Fruit fly (Drosophila melanogaster): ENCODE data around the gene MICAL-like.

The MICAL-like gene

DNA sequence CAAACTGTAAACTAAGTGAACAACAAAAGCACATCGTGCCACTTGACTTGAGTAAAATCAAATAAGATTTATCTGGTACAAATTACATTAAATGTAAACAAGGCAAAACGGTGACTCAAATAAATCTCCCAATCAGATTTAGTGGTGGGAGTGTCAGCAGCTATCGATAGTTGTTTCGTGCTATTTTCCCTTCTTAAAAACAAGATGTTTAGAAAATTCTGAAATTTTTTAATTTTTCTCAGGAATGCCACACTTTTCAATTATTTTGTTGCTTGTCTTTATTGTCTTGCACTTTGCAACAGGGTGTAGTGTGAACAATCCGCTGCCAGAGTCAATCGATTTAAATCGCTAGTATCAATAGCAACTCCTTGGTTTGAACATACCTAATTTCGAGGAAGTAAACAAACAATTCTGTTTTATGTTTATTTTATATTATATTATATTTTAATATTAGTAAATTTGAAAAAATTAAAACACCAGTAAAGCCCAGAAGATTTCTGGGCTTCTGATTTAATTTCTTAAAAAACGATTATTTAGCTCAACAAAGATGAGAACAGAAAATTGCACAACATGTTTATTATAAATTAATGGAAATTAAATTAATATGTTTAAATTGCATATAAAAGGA is at the start of gene MICAL-like:
Gene MICAL-like, minus strand, starts transcription at position 138 of the 628 bp plus-strand sequence.
- TF ChIP-seq h (optimal IDR thresholded peaks at IDR 0.05) (no peak), ttk (optimal IDR thresholded peaks at IDR 0.05) (no peak), psq (optimal IDR thresholded peaks at IDR 0.05) (no peak), insv (optimal IDR thresholded peaks at IDR 0.05) (no peak), Myc (optimal IDR thresholded peaks at IDR 0.05) (no peak), Sin3A (optimal IDR thresholded peaks at IDR 0.05) (no peak)

DNA sequence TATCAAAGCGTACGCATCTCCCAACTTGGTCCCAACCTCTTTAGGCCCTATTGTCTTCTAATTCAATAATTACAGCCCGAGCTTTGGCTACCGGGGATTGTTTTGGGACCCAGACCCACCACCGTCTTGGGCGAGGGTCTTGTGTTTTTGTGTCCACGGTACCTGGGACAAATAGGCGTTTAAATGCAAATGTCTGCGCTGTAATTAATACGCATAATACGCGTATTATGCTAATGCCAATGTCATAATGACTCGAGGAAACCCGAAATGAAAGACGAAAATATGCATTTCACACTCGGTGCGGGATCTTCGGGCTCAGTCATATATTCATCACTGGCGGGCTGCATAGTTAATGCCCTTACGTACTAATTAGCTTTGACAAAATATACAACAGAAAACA is 49.2 kb upstream of the MICAL-like start:
- TF ChIP-seq ttk (optimal IDR thresholded peaks at IDR 0.05) (no peak), Sin3A (optimal IDR thresholded peaks at IDR 0.05) (no peak), insv (optimal IDR thresholded peaks at IDR 0.05) (no peak), psq (optimal IDR thresholded peaks at IDR 0.05) (no peak), Myc (optimal IDR thresholded peaks at IDR 0.05) (no peak), h (optimal IDR thresholded peaks at IDR 0.05) (no peak)

DNA sequence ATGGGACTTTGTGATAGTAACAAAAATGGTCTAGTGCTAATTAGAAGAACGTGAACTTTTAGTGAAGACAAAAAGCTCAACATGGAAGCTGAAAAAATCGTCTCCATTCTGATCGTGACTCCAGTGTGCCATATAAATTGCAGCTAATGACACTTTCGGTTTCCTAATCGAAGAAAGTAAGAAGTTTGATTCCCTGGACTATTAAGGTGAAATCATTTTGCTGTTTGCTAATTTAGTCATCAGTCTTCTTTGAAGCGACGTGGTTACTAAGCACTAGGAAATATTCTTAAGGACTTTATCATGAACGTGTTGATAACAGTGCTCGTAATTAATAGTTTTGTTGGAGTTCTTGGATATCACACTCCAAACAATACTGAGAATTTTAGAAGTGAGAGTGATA is 47.6 kb upstream of the MICAL-like start, which contains the start of gene CG34429:
Gene CG34429, plus strand, starts transcription at position 301 of the 400 bp plus-strand sequence.
- TF ChIP-seq insv (optimal IDR thresholded peaks at IDR 0.05) (no peak), h (optimal IDR thresholded peaks at IDR 0.05) (no peak), Myc (optimal IDR thresholded peaks at IDR 0.05) (no peak), ttk (optimal IDR thresholded peaks at IDR 0.05) (no peak), Sin3A (optimal IDR thresholded peaks at IDR 0.05) (no peak), psq (optimal IDR thresholded peaks at IDR 0.05) (no peak)

DNA sequence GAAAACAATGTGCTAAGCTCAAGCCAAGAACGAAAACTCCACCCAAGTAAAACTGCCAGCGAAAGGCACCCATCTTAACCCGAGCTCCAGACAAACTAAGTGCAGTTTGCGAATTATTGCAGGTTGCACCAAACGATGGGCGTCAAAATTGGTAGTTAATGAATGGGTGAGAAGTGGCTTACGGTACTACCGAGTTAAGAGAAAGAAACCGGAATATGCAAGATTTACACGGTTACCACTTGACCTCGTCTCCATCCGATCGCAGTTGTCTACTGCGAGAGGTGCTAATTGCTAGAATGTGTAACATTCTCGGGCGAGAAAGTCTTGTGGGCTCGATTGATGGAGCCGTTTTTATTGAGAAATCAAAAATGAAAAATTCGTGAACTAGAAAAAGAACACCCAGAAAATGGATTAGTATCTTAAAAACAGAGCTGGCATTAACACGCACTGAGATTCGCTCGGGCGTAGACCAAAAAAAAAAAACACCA is 46.2 kb upstream of the MICAL-like start, which contains the start of the genes CG14115 and CG34428:
Gene CG14115, minus strand, starts transcription at position 101 of the 488 bp plus-strand sequence.
Gene CG34428, plus strand, starts transcription at position 438 of the 488 bp plus-strand sequence.
- TF ChIP-seq h (optimal IDR thresholded peaks at IDR 0.05) (no peak), Myc (optimal IDR thresholded peaks at IDR 0.05) (no peak), Sin3A (optimal IDR thresholded peaks at IDR 0.05) (no peak), ttk (optimal IDR thresholded peaks at IDR 0.05) (no peak), insv (optimal IDR thresholded peaks at IDR 0.05) (no peak), psq (optimal IDR thresholded peaks at IDR 0.05) (no peak)

DNA sequence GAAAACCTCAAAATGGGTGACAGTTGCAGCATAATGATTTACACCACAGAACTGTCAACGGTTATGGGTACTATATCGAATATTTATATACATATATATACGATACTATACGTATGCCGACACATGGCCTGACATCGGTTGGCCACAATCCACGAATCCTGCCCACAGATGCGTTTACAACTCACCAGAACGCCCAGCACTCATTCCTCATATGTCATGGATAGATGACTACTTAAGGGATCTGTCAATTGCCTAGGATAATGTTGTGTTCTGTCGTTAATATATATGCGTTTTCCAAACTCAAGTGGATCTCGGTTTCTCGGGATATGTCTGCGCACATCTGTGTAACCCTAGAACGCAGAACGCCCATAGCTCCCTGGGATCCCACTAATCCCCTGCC is 43.3 kb upstream of the MICAL-like start:
- TF ChIP-seq ttk (optimal IDR thresholded peaks at IDR 0.05): no peak
- no peak for TF ChIP-seq h (optimal IDR thresholded peaks at IDR 0.05)
- TF ChIP-seq Myc (optimal IDR thresholded peaks at IDR 0.05): no peak
- TF ChIP-seq insv (optimal IDR thresholded peaks at IDR 0.05): no peak
- no peak for TF ChIP-seq Sin3A (optimal IDR thresholded peaks at IDR 0.05)
- TF ChIP-seq psq (optimal IDR thresholded peaks at IDR 0.05): no peak

DNA sequence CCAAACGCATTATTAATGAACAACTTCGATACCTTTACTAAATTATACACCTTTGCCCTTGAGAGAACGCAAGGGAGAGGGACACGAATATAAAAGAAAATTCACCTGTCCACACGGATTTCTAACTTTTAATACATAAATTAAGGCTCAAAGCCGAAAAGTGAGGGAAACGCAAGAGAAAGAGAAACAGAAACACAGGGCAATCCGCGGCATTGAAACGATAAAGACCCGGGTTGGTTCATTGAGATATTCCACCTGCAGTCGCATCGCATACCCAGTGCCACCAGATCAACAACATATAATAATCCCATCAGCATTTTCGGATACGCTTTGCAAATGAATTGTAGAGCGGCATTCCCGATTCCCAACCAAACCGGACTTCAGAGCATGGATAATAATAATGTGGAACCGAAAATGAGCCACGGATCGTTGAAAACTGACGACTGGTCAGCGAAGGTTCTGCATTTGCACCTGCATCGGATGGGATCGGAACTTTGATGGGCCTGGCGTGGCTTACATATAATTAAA is 35.6 kb upstream of the MICAL-like start:
- TF ChIP-seq insv (optimal IDR thresholded peaks at IDR 0.05) (no peak), ttk (optimal IDR thresholded peaks at IDR 0.05) (no peak), psq (optimal IDR thresholded peaks at IDR 0.05) (no peak), Sin3A (optimal IDR thresholded peaks at IDR 0.05) (no peak), h (optimal IDR thresholded peaks at IDR 0.05) (no peak), Myc (optimal IDR thresholded peaks at IDR 0.05) (no peak)

DNA sequence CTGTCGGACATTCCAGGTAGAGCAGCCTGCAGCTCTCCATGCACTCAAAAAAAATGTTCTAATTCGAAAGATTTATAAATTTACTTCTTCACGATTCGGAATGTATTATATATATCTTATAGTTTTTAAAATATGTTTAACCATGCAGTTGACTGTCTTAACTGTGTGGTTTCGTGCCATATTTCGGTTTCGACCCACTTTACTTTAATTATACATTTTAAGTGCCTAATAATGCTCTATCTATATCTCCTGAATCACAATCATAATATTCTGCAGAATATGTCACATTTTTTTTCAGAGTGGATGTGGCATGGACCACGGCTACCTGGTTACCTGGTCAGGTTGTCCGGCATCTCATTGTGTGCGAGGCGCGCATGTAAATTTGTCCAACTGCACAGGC is 34.5 kb upstream of the MICAL-like start:
- TF ChIP-seq psq (optimal IDR thresholded peaks at IDR 0.05): no peak
- no peak for TF ChIP-seq ttk (optimal IDR thresholded peaks at IDR 0.05)
- TF ChIP-seq insv (optimal IDR thresholded peaks at IDR 0.05): no peak
- no peak for TF ChIP-seq h (optimal IDR thresholded peaks at IDR 0.05)
- TF ChIP-seq Myc (optimal IDR thresholded peaks at IDR 0.05): no peak
- TF ChIP-seq Sin3A (optimal IDR thresholded peaks at IDR 0.05): no peak

DNA sequence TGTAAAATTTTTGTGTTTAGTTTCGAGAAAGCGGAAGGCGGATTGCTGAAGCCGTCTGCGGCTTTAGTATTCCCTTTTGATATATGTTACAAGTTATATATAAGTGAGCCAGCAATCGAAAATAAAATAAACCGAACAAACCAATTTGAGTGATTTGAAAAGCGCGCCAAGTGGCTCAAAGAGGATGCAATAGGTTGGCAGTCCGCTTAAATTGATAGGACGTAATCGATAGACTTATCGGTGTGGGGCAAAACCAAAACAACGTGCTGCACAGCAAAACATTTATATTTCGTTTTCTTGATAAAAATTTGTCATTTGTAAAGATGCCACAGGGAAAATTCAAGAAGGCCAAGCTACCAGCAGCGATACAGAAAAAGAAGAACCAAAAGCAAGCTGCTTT is 31.6 kb upstream of the MICAL-like start, which contains the start of gene CG11279:
Gene CG11279, plus strand, starts transcription at position 220 of the 400 bp plus-strand sequence.
- no peak for TF ChIP-seq ttk (optimal IDR thresholded peaks at IDR 0.05)
- no peak for TF ChIP-seq psq (optimal IDR thresholded peaks at IDR 0.05)
- no peak for TF ChIP-seq h (optimal IDR thresholded peaks at IDR 0.05)
- no peak for TF ChIP-seq Sin3A (optimal IDR thresholded peaks at IDR 0.05)
- TF ChIP-seq insv (optimal IDR thresholded peaks at IDR 0.05): no peak
- no peak for TF ChIP-seq Myc (optimal IDR thresholded peaks at IDR 0.05)

DNA sequence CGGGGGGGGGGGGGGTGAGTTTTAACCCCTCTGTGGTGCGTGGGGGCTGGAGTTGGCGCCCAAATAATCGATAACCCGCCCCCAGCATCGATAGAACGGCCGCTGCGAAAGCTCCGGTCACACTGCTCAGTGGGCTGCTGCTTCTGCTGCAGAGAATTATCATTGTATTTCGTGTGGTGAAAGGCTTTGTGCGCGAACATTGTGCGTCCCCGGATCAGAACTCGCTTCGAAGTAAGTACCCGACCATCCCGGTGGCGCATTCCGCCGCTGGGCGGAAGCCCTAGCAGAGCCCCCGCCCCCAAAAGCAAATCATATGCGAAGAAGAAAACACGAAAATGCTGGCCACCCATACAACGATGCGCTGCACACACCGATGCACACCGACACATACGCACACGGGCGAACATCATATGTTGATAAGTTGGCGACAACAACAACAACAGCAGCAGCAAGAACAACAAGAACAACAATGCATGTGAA is 29.2 kb upstream of the MICAL-like start, which contains the start of gene Syx13:
Gene Syx13, plus strand, starts transcription at position 100 of the 480 bp plus-strand sequence.
- TF ChIP-seq ttk (optimal IDR thresholded peaks at IDR 0.05): no peak
- TF ChIP-seq Sin3A (optimal IDR thresholded peaks at IDR 0.05): no peak
- TF ChIP-seq psq (optimal IDR thresholded peaks at IDR 0.05): no peak
- TF ChIP-seq h (optimal IDR thresholded peaks at IDR 0.05): no peak
- no peak for TF ChIP-seq Myc (optimal IDR thresholded peaks at IDR 0.05)
- TF ChIP-seq insv (optimal IDR thresholded peaks at IDR 0.05): no peak

DNA sequence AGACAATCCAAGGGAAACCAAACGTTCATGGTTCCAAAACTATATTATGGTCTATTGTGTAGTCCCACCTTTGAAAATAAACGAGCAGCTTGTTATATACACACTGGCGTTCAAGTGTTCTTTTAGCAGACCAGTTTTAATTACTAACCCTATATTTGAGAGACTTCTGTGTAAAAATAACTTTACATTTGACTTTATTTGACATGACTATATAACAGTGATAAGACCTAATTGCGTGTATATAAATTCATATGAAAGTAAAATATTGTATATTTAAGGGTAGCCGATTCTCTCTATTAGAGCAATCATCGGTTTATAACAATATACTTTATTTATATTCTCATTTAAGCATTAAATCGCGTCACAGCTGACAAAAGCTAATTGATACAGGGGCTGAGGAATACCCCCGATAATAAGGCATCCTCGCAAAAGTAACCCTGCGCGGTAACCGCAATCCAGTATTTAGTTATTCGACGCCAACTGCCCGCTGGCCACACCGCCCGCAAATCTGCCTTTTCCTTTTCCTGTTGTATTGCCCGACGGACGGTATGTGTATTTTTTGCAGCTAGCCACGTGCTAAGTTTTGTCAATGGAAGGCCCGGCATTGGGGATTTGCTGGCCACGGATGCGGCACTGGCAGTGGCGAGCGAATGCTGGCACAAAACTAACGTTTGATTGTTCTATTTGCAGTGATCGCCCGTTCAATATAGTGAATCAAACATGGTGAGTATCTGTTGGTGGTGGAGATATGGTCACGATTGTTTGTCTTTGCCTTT is 26.3 kb upstream of the MICAL-like start, which contains the start of gene RpS4:
Gene RpS4, plus strand, starts transcription at position 465 of the 776 bp plus-strand sequence.
- TF ChIP-seq h (optimal IDR thresholded peaks at IDR 0.05): no peak

DNA sequence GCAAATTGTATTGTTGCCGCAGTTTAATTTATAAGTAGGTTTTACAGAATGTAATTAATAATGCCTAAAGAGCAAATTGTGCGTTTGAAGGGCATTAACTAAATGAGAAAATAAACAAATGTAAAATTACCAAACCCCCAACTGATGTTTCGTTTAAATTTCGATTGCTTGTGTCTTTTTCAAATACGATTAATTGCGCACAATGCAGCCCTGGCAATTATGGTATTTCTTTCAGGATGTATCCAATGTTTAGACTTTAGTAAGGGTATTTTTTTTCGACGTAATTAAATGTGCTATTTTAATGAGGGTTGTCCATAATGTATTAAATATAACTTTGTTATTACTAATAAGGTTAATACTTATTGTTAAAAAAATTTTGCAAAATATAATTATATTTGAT is 25.7 kb upstream of the MICAL-like start:
- TF ChIP-seq insv (optimal IDR thresholded peaks at IDR 0.05) (no peak), h (optimal IDR thresholded peaks at IDR 0.05) (no peak), Sin3A (optimal IDR thresholded peaks at IDR 0.05) (no peak), ttk (optimal IDR thresholded peaks at IDR 0.05) (no peak), psq (optimal IDR thresholded peaks at IDR 0.05) (no peak), Myc (optimal IDR thresholded peaks at IDR 0.05) (no peak)

Measured in Kc167 (cell line).